Worm (Caenorhabditis elegans): ENCODE results near the gene M01F1.4.

DNA sequence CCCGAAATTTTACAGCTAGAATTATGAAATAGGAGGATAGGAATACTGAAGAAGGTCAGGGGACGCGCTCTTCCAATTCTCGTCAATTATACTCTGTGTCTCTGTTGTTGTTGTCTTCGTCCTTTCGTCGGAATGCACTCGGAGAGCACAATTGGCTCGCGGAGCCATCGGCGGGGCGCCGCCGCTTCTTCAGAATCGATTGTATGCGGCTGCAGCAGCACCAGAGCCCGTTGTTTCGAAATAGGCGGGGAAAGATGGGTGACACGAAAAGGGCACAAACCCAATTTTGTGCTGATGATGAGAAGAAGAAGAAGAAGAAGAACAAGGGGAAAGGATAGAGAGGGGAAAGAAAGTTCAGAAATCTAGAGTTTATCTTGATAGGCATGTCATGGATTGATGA lies 32.3 kb upstream of the M01F1.4 start:
- TF ChIP-seq W03F9.2 (tag; optimal IDR thresholded peaks at IDR 0.05) = no peak
- TF ChIP-seq him-1 (tag; optimal IDR thresholded peaks at IDR 0.05) = peak; percentile 9

Data from whole organism, L4/young adult.